Worm (Caenorhabditis elegans) whole organism, L2 larva: ENCODE results near the gene C50D2.1.

Experiments
- C34F6.9 ChIP-seq: fragments of 150-350 bp; optimal IDR thresholded peaks from 2 replicates; lab custom pipeline; 2014; ENCODE audit warnings: missing biosample characterization, missing genetic modification characterization
- F13H6.1 ChIP-seq: sonication (generic microtip); optimal IDR thresholded peaks from 2 replicates; lab custom pipeline; 2016; ENCODE audit warnings: missing genetic modification characterization, missing compliant biosample characterization
- R02D3.7 ChIP-seq: fragments of 150-350 bp; optimal IDR thresholded peaks from 2 replicates; lab custom pipeline; 2014; ENCODE audit warnings: missing biosample characterization, missing genetic modification characterization
- Y55F3AM.14 ChIP-seq: fragments of 200-800 bp; sonication (Bioruptor generic); optimal IDR thresholded peaks from 2 replicates; lab custom pipeline; 2018; ENCODE audit warnings: mild to moderate bottlenecking, missing genetic modification characterization, missing compliant biosample characterization
- alr-1 ChIP-seq: fragments of 150-350 bp; optimal IDR thresholded peaks from 2 replicates; lab custom pipeline; 2014; ENCODE audit warnings: missing biosample characterization, missing genetic modification characterization
- aly-2 ChIP-seq: fragments of 150-350 bp; optimal IDR thresholded peaks from 2 replicates; lab custom pipeline; 2014; ENCODE audit warnings: missing biosample characterization, missing genetic modification characterization
- blmp-1 ChIP-seq: sonication (generic microtip); optimal IDR thresholded peaks from 2 replicates; lab custom pipeline; 2017; ENCODE audit warnings: missing genetic modification characterization, mild to moderate bottlenecking, missing compliant biosample characterization, antibody characterized with exemption, moderate library complexity; ENCODE audit not compliant: insufficient read depth
- crh-2 ChIP-seq: sonication (generic microtip); optimal IDR thresholded peaks from 2 replicates; lab custom pipeline; 2017; ENCODE audit warnings: missing biosample characterization, missing genetic modification characterization
- dmd-4 ChIP-seq: sonication (generic microtip); optimal IDR thresholded peaks from 2 replicates; lab custom pipeline; 2017; ENCODE audit warnings: missing biosample characterization, missing genetic modification characterization
- egl-27 ChIP-seq: sonication (generic microtip); optimal IDR thresholded peaks from 3 replicates; lab custom pipeline; 2017; ENCODE audit warnings: missing biosample characterization, missing genetic modification reagents, missing genetic modification characterization
- elt-3 ChIP-seq: sonication (generic microtip); optimal IDR thresholded peaks from 2 replicates; lab custom pipeline; 2017; ENCODE audit warnings: missing biosample characterization, missing genetic modification characterization
- fos-1 ChIP-seq: fragments of 150-350 bp; optimal IDR thresholded peaks from 2 replicates; lab custom pipeline; 2014; ENCODE audit warnings: missing biosample characterization, missing genetic modification characterization
- gmeb-1 ChIP-seq: fragments of 150-350 bp; optimal IDR thresholded peaks from 2 replicates; lab custom pipeline; 2014; ENCODE audit warnings: missing biosample characterization, missing genetic modification characterization
- lin-13 ChIP-seq: fragments of 150-350 bp; optimal IDR thresholded peaks from 2 replicates; lab custom pipeline; 2014; ENCODE audit warnings: missing biosample characterization, missing genetic modification reagents, missing genetic modification characterization
- lin-39 ChIP-seq: fragments of 150-350 bp; optimal IDR thresholded peaks from 2 replicates; lab custom pipeline; 2014; ENCODE audit warnings: missing biosample characterization, missing genetic modification reagents, missing genetic modification characterization
- lsy-2 ChIP-seq, 2 experiments: fragments of 150-350 bp in 1 of 2; sonication (generic microtip) in 1 of 2; optimal IDR thresholded peaks; 2 replicates each; lab custom pipeline; 2014 to 2017; ENCODE audit warnings: missing biosample characterization in 2 of 2, missing genetic modification characterization in 2 of 2
- mab-5 ChIP-seq: fragments of 150-350 bp; optimal IDR thresholded peaks from 2 replicates; lab custom pipeline; 2014; ENCODE audit warnings: missing biosample characterization, missing genetic modification characterization
- mbf-1 ChIP-seq: sonication (generic microtip); optimal IDR thresholded peaks from 2 replicates; lab custom pipeline; 2017; ENCODE audit warnings: missing biosample characterization, missing genetic modification characterization
- mdl-1 ChIP-seq, 2 experiments: fragments of 150-350 bp in 1 of 2; sonication (generic microtip) in 1 of 2; optimal IDR thresholded peaks; 2 replicates each; lab custom pipeline; 2017; ENCODE audit warnings: missing biosample characterization in 2 of 2, missing genetic modification characterization in 2 of 2
- nhr-10 ChIP-seq: sonication (generic microtip); optimal IDR thresholded peaks from 2 replicates; lab custom pipeline; 2017; ENCODE audit warnings: missing biosample characterization, missing genetic modification characterization
- nhr-12 ChIP-seq: fragments of 150-350 bp; optimal IDR thresholded peaks from 2 replicates; lab custom pipeline; 2014; ENCODE audit warnings: missing biosample characterization, missing genetic modification characterization
- nhr-129 ChIP-seq: fragments of 150-350 bp; optimal IDR thresholded peaks from 2 replicates; lab custom pipeline; 2014; ENCODE audit warnings: missing biosample characterization, missing genetic modification characterization
- nhr-21 ChIP-seq: fragments of 150-350 bp; optimal IDR thresholded peaks from 2 replicates; lab custom pipeline; 2014; ENCODE audit warnings: missing biosample characterization, missing genetic modification characterization
- nhr-237 ChIP-seq: fragments of 150-350 bp; optimal IDR thresholded peaks from 2 replicates; lab custom pipeline; 2014; ENCODE audit warnings: missing biosample characterization, missing genetic modification characterization
- nhr-25 ChIP-seq: fragments of 150-350 bp; sonication (generic microtip); optimal IDR thresholded peaks from 3 replicates; lab custom pipeline; 2014; ENCODE audit warnings: missing biosample characterization, missing genetic modification characterization
- nhr-6 ChIP-seq: fragments of 150-350 bp; optimal IDR thresholded peaks from 2 replicates; lab custom pipeline; 2014; ENCODE audit warnings: missing biosample characterization, missing genetic modification characterization
- nhr-77 ChIP-seq: fragments of 150-350 bp; optimal IDR thresholded peaks from 2 replicates; lab custom pipeline; 2014; ENCODE audit warnings: missing biosample characterization, missing genetic modification characterization
- peb-1 ChIP-seq: fragments of 150-350 bp; optimal IDR thresholded peaks from 2 replicates; lab custom pipeline; 2014; ENCODE audit warnings: missing biosample characterization, missing genetic modification characterization
- sem-4 ChIP-seq: fragments of 150-350 bp; optimal IDR thresholded peaks from 2 replicates; lab custom pipeline; 2014; ENCODE audit warnings: missing biosample characterization, missing genetic modification reagents, missing genetic modification characterization
- skn-1 ChIP-seq: sonication (generic microtip); optimal IDR thresholded peaks from 2 replicates; lab custom pipeline; 2017; ENCODE audit warnings: missing biosample characterization, missing genetic modification characterization
- sma-3 ChIP-seq: sonication (generic microtip); optimal IDR thresholded peaks from 2 replicates; lab custom pipeline; 2016; ENCODE audit warnings: missing genetic modification reagents, missing genetic modification characterization, missing compliant biosample characterization
- unc-39 ChIP-seq: fragments of 150-350 bp; optimal IDR thresholded peaks from 2 replicates; lab custom pipeline; 2014; ENCODE audit warnings: missing biosample characterization, missing genetic modification characterization
- unc-62 ChIP-seq: fragments of 150-350 bp; optimal IDR thresholded peaks from 2 replicates; lab custom pipeline; 2014; ENCODE audit warnings: missing biosample characterization, missing genetic modification reagents, missing genetic modification characterization
- ztf-1 ChIP-seq: fragments of 200-800 bp; sonication (Bioruptor generic); conservative IDR thresholded peaks from 2 replicates; pipeline ENCODE4 v1.3.6; 2022; ENCODE audit warnings: missing genetic modification characterization, missing compliant biosample characterization

The C50D2.1 gene

ce11 chrII:111267-111666 lies at the start of gene C50D2.1:
Gene C50D2.1, plus strand, starts transcription at chrII:111567.
- TF ChIP-seq dmd-4 (tag; lab: Kevin White, UChicago) (no peak), mdl-1 (tag; optimal IDR thresholded peaks at IDR 0.05; lab: Kevin White, UChicago) (no peak), crh-2 (no peak), ztf-1 (GFP tag; lab: Robert Waterston, UW) (no peak), nhr-12 (tag; lab: Kevin White, UChicago) (no peak), Y55F3AM.14 (GFP tag; lab: Kevin White, UChicago) (no peak), nhr-21 (tag; lab: Kevin White, UChicago) (no peak), sem-4 (no peak), alr-1 (tag; lab: Kevin White, UChicago) (no peak), mbf-1 (tag; lab: Kevin White, UChicago) (no peak), unc-39 (no peak), egl-27 (tag; lab: Kevin White, UChicago) (no peak), C34F6.9 (tag; lab: Kevin White, UChicago) (no peak), nhr-237 (no peak), gmeb-1 (no peak), aly-2 (tag; lab: Kevin White, UChicago) (no peak), elt-3 (tag; lab: Kevin White, UChicago) (no peak), nhr-77 (tag; lab: Kevin White, UChicago) (no peak), lin-13 (GFP tag; lab: Kevin White, UChicago) (no peak), blmp-1 (tag; lab: Kevin White, UChicago) (no peak)

DNA sequence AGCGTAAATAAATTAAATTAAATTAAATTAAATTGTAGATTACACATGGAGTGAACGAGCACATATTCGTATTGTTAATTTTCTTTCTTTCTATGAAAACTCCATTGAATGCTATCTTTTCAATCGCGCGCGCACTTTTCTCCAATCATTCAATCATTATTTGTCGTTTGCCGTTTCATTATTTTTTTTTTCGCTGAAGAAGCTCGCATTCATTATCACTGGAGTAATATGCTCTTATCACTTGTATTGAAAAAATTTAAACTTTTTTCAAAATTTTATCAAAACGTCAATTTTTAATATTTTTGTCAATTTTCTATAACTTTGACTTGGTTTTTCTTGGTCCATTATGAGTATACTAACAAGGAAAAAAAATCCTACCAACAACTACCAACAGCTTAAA lies 45.9 kb upstream of the C50D2.1 start:
- TF ChIP-seq fos-1 (peak; percentile 76), ztf-1 (GFP tag; lab: Robert Waterston, UW) (no peak)

DNA sequence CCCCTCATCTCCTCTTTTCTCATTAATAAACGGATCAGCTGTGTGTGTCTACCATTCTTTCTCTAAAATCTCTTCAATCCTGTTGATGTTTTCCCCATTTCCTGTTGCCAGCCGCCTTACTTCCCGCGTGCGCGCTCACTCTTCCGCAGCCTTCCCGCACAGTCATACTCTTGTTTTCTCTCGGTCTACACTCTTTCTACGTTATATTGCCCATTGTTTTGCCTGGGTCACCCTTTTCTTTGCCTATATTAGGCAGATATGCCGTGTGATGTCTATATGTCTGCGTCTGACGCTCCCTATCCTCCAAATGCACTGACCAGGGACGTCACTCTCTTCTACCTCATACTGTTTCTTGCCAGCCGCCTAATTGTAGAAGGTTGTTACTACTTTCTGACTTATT lies 45.0 kb upstream of the C50D2.1 start:
- peak; percentile 78 for TF ChIP-seq fos-1
- TF ChIP-seq F13H6.1 (tag; lab: Kevin White, UChicago): peak; percentile 41
- TF ChIP-seq unc-62 (GFP tag; lab: Kevin White, UChicago): no peak
- peak; percentile 73 for TF ChIP-seq nhr-25 (tag; lab: Kevin White, UChicago)
- peak; percentile 23 for TF ChIP-seq Y55F3AM.14 (GFP tag; lab: Kevin White, UChicago)
- TF ChIP-seq lsy-2 (tag; optimal IDR thresholded peaks at IDR 0.05; lab: Kevin White, UChicago): peak in 1 of 2 experiments; percentile 40
- TF ChIP-seq blmp-1 (tag; lab: Kevin White, UChicago): peak; percentile 63
- TF ChIP-seq dmd-4 (tag; lab: Kevin White, UChicago): no peak
- peak; percentile 95 for TF ChIP-seq peb-1
- TF ChIP-seq sma-3: peak; percentile 71
- peak in 1 of 2 experiments; percentile 29 for TF ChIP-seq mdl-1 (tag; optimal IDR thresholded peaks at IDR 0.05; lab: Kevin White, UChicago)
- no peak for TF ChIP-seq mbf-1 (tag; lab: Kevin White, UChicago)
- TF ChIP-seq C34F6.9 (tag; lab: Kevin White, UChicago): peak; percentile 29
- TF ChIP-seq nhr-21 (tag; lab: Kevin White, UChicago): peak; percentile 67
- TF ChIP-seq R02D3.7 (tag; lab: Kevin White, UChicago): no peak
- TF ChIP-seq mab-5 (tag; lab: Kevin White, UChicago): no peak
- TF ChIP-seq sem-4: peak; percentile 68
- TF ChIP-seq nhr-129: no peak

ce11 chrII:67663-68062 lies 43.7 kb upstream of the C50D2.1 start:
- TF ChIP-seq fos-1 (peak; percentile 91), egl-27 (tag; lab: Kevin White, UChicago) (no peak), sem-4 (no peak), nhr-77 (tag; lab: Kevin White, UChicago) (no peak)

DNA sequence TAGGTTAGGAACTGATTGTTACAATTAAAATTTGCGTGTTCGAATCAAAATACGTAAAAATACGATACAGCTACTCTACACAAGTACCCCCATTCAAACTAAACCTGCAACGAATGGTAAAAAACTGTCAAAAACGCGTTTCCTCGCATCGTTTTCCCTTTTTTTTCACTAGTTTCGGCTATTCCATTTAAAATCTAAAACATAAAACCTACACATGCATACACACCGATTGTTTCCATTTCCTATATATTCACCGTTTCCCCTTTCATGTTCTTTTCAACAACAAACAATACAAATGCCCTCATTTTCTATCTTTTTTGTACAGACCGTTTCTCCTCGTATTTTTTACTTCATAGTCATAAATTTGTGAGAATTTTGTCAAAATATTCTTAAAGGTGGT lies 42.6 kb upstream of the C50D2.1 start:
- TF ChIP-seq egl-27 (tag; lab: Kevin White, UChicago) (no peak), alr-1 (tag; lab: Kevin White, UChicago) (no peak), aly-2 (tag; lab: Kevin White, UChicago) (no peak), unc-39 (no peak), skn-1 (tag; lab: Kevin White, UChicago) (no peak), nhr-25 (tag; lab: Kevin White, UChicago) (no peak), nhr-6 (tag; lab: Kevin White, UChicago) (no peak), nhr-237 (no peak), lsy-2 (tag; optimal IDR thresholded peaks at IDR 0.05; lab: Kevin White, UChicago) (no peak), fos-1 (no peak), sem-4 (no peak), gmeb-1 (no peak), nhr-77 (tag; lab: Kevin White, UChicago) (no peak), lin-39 (tag; lab: Kevin White, UChicago) (no peak), mbf-1 (tag; lab: Kevin White, UChicago) (no peak), nhr-10 (tag; lab: Kevin White, UChicago) (no peak)
